Fruit fly (Drosophila melanogaster) whole organism, prepupa: Measurements from ENCODE around the gene CG42819.

Source experiments
- CG10631 ChIP-seq: fragments of 200-800 bp; sonication (Bioruptor generic); optimal IDR thresholded peaks from 2 replicates; lab custom pipeline; 2016; ENCODE audit warnings: missing biosample characterization, missing genetic modification characterization
- CG6163 ChIP-seq: fragments of 200-800 bp; sonication (Bioruptor generic); IDR thresholded peaks from 3 replicates; pipeline ENCODE4 v1.3.6; 2022; ENCODE audit warnings: missing biosample characterization, missing genetic modification characterization
- CG9139 ChIP-seq: fragments of 200-800 bp; sonication (Bioruptor generic); optimal IDR thresholded peaks from 3 replicates; lab custom pipeline; 2017; ENCODE audit warnings: missing biosample characterization, mild to moderate bottlenecking, missing genetic modification characterization
- Eip78C ChIP-seq: fragments of 200-800 bp; sonication (Bioruptor generic); peaks from one replicate; lab custom pipeline; 2016; ENCODE audit warnings: missing biosample characterization, missing genetic modification characterization
- achi ChIP-seq: fragments of 200-800 bp; sonication (Bioruptor generic); optimal IDR thresholded peaks from 3 replicates; lab custom pipeline; 2016; ENCODE audit warnings: missing biosample characterization, missing genetic modification characterization
- eg ChIP-seq: fragments of 200-800 bp; sonication (Bioruptor generic); IDR thresholded peaks from 3 replicates; pipeline ENCODE4 v1.3.6; 2022; ENCODE audit warnings: missing biosample characterization, missing genetic modification characterization
- esn ChIP-seq: fragments of 200-800 bp; sonication (Bioruptor generic); optimal IDR thresholded peaks from 2 replicates; lab custom pipeline; 2016; ENCODE audit warnings: missing biosample characterization, mild to moderate bottlenecking, missing genetic modification characterization, moderate library complexity
- net ChIP-seq: fragments of 200-800 bp; sonication (Bioruptor generic); optimal IDR thresholded peaks from 3 replicates; lab custom pipeline; 2016; ENCODE audit warnings: missing biosample characterization, missing genetic modification characterization
- pdm3 ChIP-seq: fragments of 200-800 bp; sonication (Bioruptor generic); optimal IDR thresholded peaks from 3 replicates; lab custom pipeline; 2016; ENCODE audit warnings: missing biosample characterization, missing genetic modification characterization
- vri ChIP-seq: fragments of 200-800 bp; sonication (Bioruptor generic); optimal IDR thresholded peaks from 3 replicates; lab custom pipeline; 2016; ENCODE audit warnings: missing biosample characterization, mild to moderate bottlenecking, missing genetic modification characterization

DNA sequence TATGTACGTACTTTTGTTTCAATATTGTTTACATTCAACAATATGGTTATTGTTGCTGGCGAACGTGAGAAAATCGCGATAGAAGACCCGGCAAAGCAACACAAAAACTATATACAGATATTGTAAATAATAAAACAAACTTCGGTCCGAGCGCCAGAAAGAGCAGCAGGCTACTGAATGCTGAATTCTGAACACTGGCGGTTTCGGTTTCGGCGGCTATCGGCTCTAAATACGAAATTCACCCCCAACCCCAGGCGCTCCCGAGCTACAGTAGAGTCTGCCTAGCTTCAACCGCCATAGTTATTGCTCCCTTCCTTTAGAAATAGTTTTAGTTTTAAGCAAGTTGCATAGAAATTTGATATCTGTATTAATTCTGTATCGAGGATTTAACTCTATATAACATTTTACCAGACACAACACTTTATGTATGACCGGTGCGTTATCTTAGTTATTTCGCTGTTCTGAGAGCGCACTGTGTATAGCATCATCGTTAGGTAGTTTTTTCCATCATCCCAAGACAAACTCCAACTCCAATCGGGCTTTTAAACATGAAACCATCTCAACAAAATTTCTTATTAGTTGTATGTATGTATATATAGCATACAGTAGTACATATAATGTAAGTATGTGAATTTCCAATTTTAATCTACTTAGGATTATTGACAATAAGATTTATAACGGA lies 26.7 kb downstream of the CG42819 start, which contains the start of gene CG7627:
- TF ChIP-seq CG9139: peak; percentile 30
- TF ChIP-seq Eip78C (GFP tag; lab: Kevin White, UChicago): peak; percentile 94
- TF ChIP-seq vri (GFP tag; lab: Kevin White, UChicago): peak; percentile 77
- TF ChIP-seq CG6163 (GFP tag; lab: Robert Waterston, UW): peak; percentile 81
- TF ChIP-seq achi (GFP tag; lab: Kevin White, UChicago): peak; percentile 71
- peak; percentile 84 for TF ChIP-seq esn (GFP tag; lab: Kevin White, UChicago)
- TF ChIP-seq CG10631 (GFP tag; lab: Kevin White, UChicago): peak; percentile 35
- TF ChIP-seq eg (GFP tag; lab: Robert Waterston, UW): peak; percentile 78
- TF ChIP-seq pdm3 (GFP tag; lab: Kevin White, UChicago): peak; percentile 74
- TF ChIP-seq net (GFP tag; lab: Kevin White, UChicago): peak; percentile 73
